Worm (Caenorhabditis elegans) whole organism, L4 larva: ENCODE results near the gene Y10G11A.1.

Experiments
- D1046.2 ChIP-seq: fragments of 200-800 bp; sonication (Bioruptor generic); IDR thresholded peaks from 2 replicates; pipeline ENCODE4 v1.3.6; 2022; ENCODE audit warnings: missing genetic modification characterization, missing compliant biosample characterization
- F10B5.3 ChIP-seq: sonication (generic microtip); optimal IDR thresholded peaks from 2 replicates; lab custom pipeline; 2016; ENCODE audit warnings: mild to moderate bottlenecking, missing genetic modification characterization, missing compliant biosample characterization
- R02D3.7 ChIP-seq: fragments of 150-350 bp; sonication (generic microtip); optimal IDR thresholded peaks from 3 replicates; lab custom pipeline; 2014; ENCODE audit warnings: missing biosample characterization, missing genetic modification characterization
- T20F7.1 ChIP-seq: fragments of 200-800 bp; sonication (Bioruptor generic); optimal IDR thresholded peaks from 2 replicates; lab custom pipeline; 2018; ENCODE audit warnings: mild to moderate bottlenecking, missing genetic modification characterization, missing compliant biosample characterization
- Y5F2A.4 ChIP-seq: fragments of 200-800 bp; sonication (Bioruptor generic); optimal IDR thresholded peaks from 2 replicates; lab custom pipeline; 2018; ENCODE audit warnings: mild to moderate bottlenecking, missing genetic modification characterization, missing compliant biosample characterization
- ZK546.5 ChIP-seq, 2 experiments: sonication (generic microtip); optimal IDR thresholded peaks; 2 replicates each; lab custom pipeline; 2017; ENCODE audit warnings: missing biosample characterization in 2 of 2, missing genetic modification characterization in 2 of 2
- aly-2 ChIP-seq: sonication (generic microtip); optimal IDR thresholded peaks from 2 replicates; lab custom pipeline; 2018; ENCODE audit warnings: missing biosample characterization, missing genetic modification characterization
- ama-1 ChIP-seq: fragments of 150-350 bp; optimal IDR thresholded peaks from 2 replicates; lab custom pipeline; 2014; ENCODE audit warnings: inconsistent platforms, mixed read lengths
- arid-1 ChIP-seq: fragments of 200-800 bp; sonication (Bioruptor generic); conservative IDR thresholded peaks from 2 replicates; pipeline ENCODE4 v1.3.6; 2022; ENCODE audit warnings: missing genetic modification reagents, missing genetic modification characterization, missing compliant biosample characterization
- ceh-20 ChIP-seq: fragments of 200-800 bp; sonication (Bioruptor generic); IDR thresholded peaks from 2 replicates; pipeline ENCODE4 v1.3.6; 2022; ENCODE audit warnings: missing genetic modification reagents, missing genetic modification characterization, missing compliant biosample characterization
- ceh-62 ChIP-seq: sonication (generic microtip); optimal IDR thresholded peaks from 2 replicates; lab custom pipeline; 2017; ENCODE audit warnings: missing biosample characterization, missing genetic modification characterization
- ceh-82 ChIP-seq: sonication (generic microtip); optimal IDR thresholded peaks from 2 replicates; lab custom pipeline; 2017; ENCODE audit warnings: missing biosample characterization, missing genetic modification characterization
- ctbp-1 ChIP-seq: fragments of 200-800 bp; sonication (Bioruptor generic); IDR thresholded peaks from 2 replicates; pipeline ENCODE4 v1.3.6; 2022; ENCODE audit warnings: missing genetic modification reagents, missing genetic modification characterization, missing compliant biosample characterization
- daf-16 ChIP-seq, 3 experiments: sonication (generic microtip); optimal IDR thresholded peaks; 2 replicates each; lab custom pipeline; 2016 to 2017; ENCODE audit warnings: missing genetic modification characterization in 3 of 3, missing genetic modification reagents in 3 of 3, mild to moderate bottlenecking in 2 of 3, missing compliant biosample characterization in 2 of 3, missing biosample characterization in 1 of 3, moderate library complexity in 1 of 3
- daf-8 ChIP-seq: fragments of 200-800 bp; sonication (Bioruptor generic); IDR thresholded peaks from 2 replicates; pipeline ENCODE4 v1.3.6; 2022; ENCODE audit warnings: missing genetic modification characterization, missing compliant biosample characterization
- dmd-6 ChIP-seq: fragments of 200-800 bp; sonication (Bioruptor generic); IDR thresholded peaks from 2 replicates; pipeline ENCODE4 v1.3.6; 2022; ENCODE audit warnings: missing genetic modification reagents, missing genetic modification characterization, missing compliant biosample characterization
- dmd-9 ChIP-seq: fragments of 200-800 bp; sonication (Bioruptor generic); IDR thresholded peaks from 2 replicates; pipeline ENCODE4 v1.3.6; 2022; ENCODE audit warnings: missing genetic modification reagents, missing genetic modification characterization, missing compliant biosample characterization
- dpl-1 ChIP-seq: fragments of 150-350 bp; optimal IDR thresholded peaks from 2 replicates; lab custom pipeline; 2014; ENCODE audit warnings: missing biosample characterization, missing genetic modification reagents, missing genetic modification characterization
- dve-1 ChIP-seq: sonication (generic microtip); optimal IDR thresholded peaks from 2 replicates; lab custom pipeline; 2017; ENCODE audit warnings: antibody characterized with exemption, mild to moderate bottlenecking, missing genetic modification characterization, missing compliant biosample characterization; ENCODE audit not compliant: insufficient read depth
- egl-27 ChIP-seq: sonication (generic microtip); optimal IDR thresholded peaks from 3 replicates; lab custom pipeline; 2017; ENCODE audit warnings: missing biosample characterization, missing genetic modification reagents, missing genetic modification characterization
- hif-1 ChIP-seq, 2 experiments: sonication (generic microtip); optimal IDR thresholded peaks; 2 replicates each; lab custom pipeline; 2016 to 2017; ENCODE audit warnings: missing compliant biosample characterization in 2 of 2, missing genetic modification characterization in 2 of 2, missing genetic modification reagents in 2 of 2, missing genotype in 2 of 2, mild to moderate bottlenecking in 1 of 2
- hlh-30 ChIP-seq: sonication (generic microtip); optimal IDR thresholded peaks from 2 replicates; lab custom pipeline; 2017; ENCODE audit warnings: antibody characterized with exemption, mild to moderate bottlenecking, missing genetic modification characterization, missing compliant biosample characterization; ENCODE audit not compliant: insufficient read depth
- jun-1 ChIP-seq: fragments of 150-350 bp; optimal IDR thresholded peaks from 2 replicates; lab custom pipeline; 2014; ENCODE audit warnings: missing biosample characterization, missing genetic modification reagents, missing genetic modification characterization
- lin-1 ChIP-seq: fragments of 200-800 bp; sonication (Bioruptor generic); IDR thresholded peaks from 2 replicates; pipeline ENCODE4 v1.3.6; 2022; ENCODE audit warnings: missing genetic modification reagents, missing genetic modification characterization, missing compliant biosample characterization
- lin-13 ChIP-seq: fragments of 150-350 bp; optimal IDR thresholded peaks from 2 replicates; lab custom pipeline; 2014; ENCODE audit warnings: missing biosample characterization, missing genetic modification reagents, missing genetic modification characterization
- lin-29 ChIP-seq: fragments of 200-800 bp; sonication (Bioruptor generic); IDR thresholded peaks from 2 replicates; pipeline ENCODE4 v1.3.6; 2022; ENCODE audit warnings: missing genetic modification reagents, missing genetic modification characterization, missing compliant biosample characterization
- lin-38 ChIP-seq: fragments of 200-800 bp; sonication (Bioruptor generic); IDR thresholded peaks from 2 replicates; pipeline ENCODE4 v1.3.6; 2022; ENCODE audit warnings: missing genetic modification reagents, missing genetic modification characterization, missing compliant biosample characterization
- lir-3 ChIP-seq: sonication (generic microtip); optimal IDR thresholded peaks from 2 replicates; lab custom pipeline; 2016; ENCODE audit warnings: mild to moderate bottlenecking, missing genetic modification characterization, missing compliant biosample characterization
- madf-5 ChIP-seq, 2 experiments: fragments of 200-800 bp; sonication (Bioruptor generic); IDR thresholded peaks; 2 replicates each; pipeline ENCODE4 v1.3.6; 2022; ENCODE audit warnings: missing compliant biosample characterization in 2 of 2, missing genetic modification characterization in 2 of 2
- madf-9 ChIP-seq: fragments of 200-800 bp; sonication (Bioruptor generic); conservative IDR thresholded peaks from 2 replicates; pipeline ENCODE4 v1.3.6; 2022; ENCODE audit warnings: missing genetic modification reagents, missing genetic modification characterization, missing compliant biosample characterization
- mdl-1 ChIP-seq, 2 experiments: fragments of 150-350 bp in 1 of 2; sonication (generic microtip) in 1 of 2; optimal IDR thresholded peaks; 2 replicates each; lab custom pipeline; 2014 to 2017; ENCODE audit warnings: missing biosample characterization in 2 of 2, missing genetic modification characterization in 2 of 2
- mep-1 ChIP-seq: fragments of 150-350 bp; sonication (generic microtip); optimal IDR thresholded peaks from 3 replicates; lab custom pipeline; 2014; ENCODE audit warnings: missing biosample characterization, missing genetic modification characterization
- mes-2 ChIP-seq: sonication (generic microtip); optimal IDR thresholded peaks from 2 replicates; lab custom pipeline; 2016; ENCODE audit warnings: missing genotype, mild to moderate bottlenecking, missing genetic modification characterization, missing compliant biosample characterization; ENCODE audit not compliant: poor library complexity, severe bottlenecking
- nhr-10 ChIP-seq: fragments of 150-350 bp; optimal IDR thresholded peaks from 2 replicates; lab custom pipeline; 2014; ENCODE audit warnings: missing biosample characterization, missing genetic modification characterization
- nhr-237 ChIP-seq: sonication (generic microtip); optimal IDR thresholded peaks from 2 replicates; lab custom pipeline; 2017; ENCODE audit warnings: missing biosample characterization, missing genetic modification characterization
- nhr-48 ChIP-seq: sonication (generic microtip); optimal IDR thresholded peaks from 2 replicates; lab custom pipeline; 2016; ENCODE audit warnings: mild to moderate bottlenecking, missing genetic modification characterization, missing compliant biosample characterization
- nhr-76 ChIP-seq: fragments of 150-350 bp; optimal IDR thresholded peaks from 2 replicates; lab custom pipeline; 2014; ENCODE audit warnings: missing biosample characterization, missing genetic modification characterization
- nhr-77 ChIP-seq: fragments of 150-350 bp; optimal IDR thresholded peaks from 2 replicates; lab custom pipeline; 2014; ENCODE audit warnings: missing biosample characterization, missing genetic modification characterization
- pha-4 ChIP-seq, 2 experiments: fragments of 150-350 bp in 1 of 2; fragments of 200-800 bp in 1 of 2; sonication (Bioruptor generic) in 1 of 2; IDR thresholded peaks in 1 of 2; optimal IDR thresholded peaks in 1 of 2; 2 replicates each; pipeline versions ENCODE4 v1.3.6 to Lab custom; 2014 to 2022; ENCODE audit warnings: missing genetic modification characterization in 2 of 2, missing genetic modification reagents in 2 of 2, missing biosample characterization in 1 of 2, missing compliant biosample characterization in 1 of 2
- php-3 ChIP-seq: fragments of 200-800 bp; sonication (Bioruptor generic); IDR thresholded peaks from 2 replicates; pipeline ENCODE4 v1.3.6; 2022; ENCODE audit warnings: missing genetic modification reagents, missing genetic modification characterization, missing compliant biosample characterization
- rbr-2 ChIP-seq: sonication (generic microtip); optimal IDR thresholded peaks from 2 replicates; lab custom pipeline; 2016; ENCODE audit warnings: missing genotype, missing genetic modification characterization, missing compliant biosample characterization
- sdz-12 ChIP-seq: fragments of 200-800 bp; sonication (Bioruptor generic); optimal IDR thresholded peaks from 2 replicates; lab custom pipeline; 2018; ENCODE audit warnings: mild to moderate bottlenecking, missing genetic modification characterization, missing compliant biosample characterization
- set-16 ChIP-seq: fragments of 200-800 bp; sonication (Bioruptor generic); IDR thresholded peaks from 2 replicates; pipeline ENCODE4 v1.3.6; 2022; ENCODE audit warnings: missing genetic modification reagents, missing genetic modification characterization, missing compliant biosample characterization
- snpc-1.2 ChIP-seq: fragments of 200-800 bp; sonication (Bioruptor generic); IDR thresholded peaks from 2 replicates; pipeline ENCODE4 v1.3.6; 2022; ENCODE audit warnings: missing genetic modification reagents, missing genetic modification characterization, missing compliant biosample characterization
- spr-1 ChIP-seq: sonication (generic microtip); optimal IDR thresholded peaks from 2 replicates; lab custom pipeline; 2016; ENCODE audit warnings: mild to moderate bottlenecking, missing genetic modification characterization, missing compliant biosample characterization
- spr-3 ChIP-seq: fragments of 200-800 bp; sonication (Bioruptor generic); optimal IDR thresholded peaks from 2 replicates; lab custom pipeline; 2018; ENCODE audit warnings: mild to moderate bottlenecking, missing genetic modification characterization, missing compliant biosample characterization
- tra-1 ChIP-seq: fragments of 200-800 bp; sonication (Bioruptor generic); IDR thresholded peaks from 2 replicates; pipeline ENCODE4 v1.3.6; 2022; ENCODE audit warnings: missing genetic modification reagents, missing genetic modification characterization, missing compliant biosample characterization
- unc-130 ChIP-seq: sonication (generic microtip); optimal IDR thresholded peaks from 2 replicates; lab custom pipeline; 2016; ENCODE audit warnings: missing genetic modification reagents, missing genetic modification characterization, missing compliant biosample characterization
- zfp-3 ChIP-seq: fragments of 200-800 bp; sonication (Bioruptor generic); conservative IDR thresholded peaks from 2 replicates; pipeline ENCODE4 v1.3.6; 2022; ENCODE audit warnings: missing genetic modification reagents, missing genetic modification characterization, missing compliant biosample characterization

The Y10G11A.1 gene

ce11 chrIV:16399776-16400368, 24.6 kb upstream of the Y10G11A.1 start, which contains the start of gene Y65A5A.1:
Gene Y65A5A.1 (minus strand): TSS chrIV:16399826.
- TF ChIP-seq rbr-2 (tag; lab: Kevin White, UChicago) (no peak), ceh-82 (tag; lab: Kevin White, UChicago) (no peak), T20F7.1 (GFP tag; lab: Kevin White, UChicago) (no peak), php-3 (GFP tag; lab: Robert Waterston, UW) (no peak), dmd-6 (GFP tag; lab: Robert Waterston, UW) (peak; percentile 30; the same call in 1 of the 2 replicates), ctbp-1 (GFP tag; lab: Robert Waterston, UW) (peak; percentile 71), madf-5 (GFP tag; IDR thresholded peaks at IDR 0.05; lab: Robert Waterston, UW) (peak; percentile 36 to 79; a peak in 1 of 4 replicates), hif-1 (tag; optimal IDR thresholded peaks at IDR 0.05; lab: Kevin White, UChicago) (no peak), unc-130 (no peak), lin-1 (GFP tag; lab: Robert Waterston, UW) (no peak), aly-2 (no peak), snpc-1.2 (peak; percentile 96), F10B5.3 (tag; lab: Kevin White, UChicago) (no peak), mes-2 (tag; lab: Kevin White, UChicago) (peak; percentile 49), nhr-48 (tag; lab: Kevin White, UChicago) (no peak), nhr-77 (no peak), nhr-76 (tag; lab: Kevin White, UChicago) (no peak), dmd-9 (GFP tag; lab: Robert Waterston, UW) (peak; percentile 53; the same call in 1 of the 2 replicates), egl-27 (no peak), spr-3 (GFP tag; lab: Kevin White, UChicago) (no peak), madf-9 (GFP tag; lab: Robert Waterston, UW) (no peak), D1046.2 (GFP tag; lab: Robert Waterston, UW) (no peak), daf-16 (GFP tag; optimal IDR thresholded peaks at IDR 0.05; lab: Kevin White, UChicago) (peak in 1 of 2 experiments; percentile 76), daf-16 (tag; optimal IDR thresholded peaks at IDR 0.05; lab: Kevin White, UChicago) (peak; percentile 49), spr-1 (no peak), ceh-20 (GFP tag; lab: Robert Waterston, UW) (no peak), tra-1 (GFP tag; lab: Robert Waterston, UW) (0 out of 2 replicates have a peak, but pooled peaks have one; percentile 17), lin-29 (GFP tag; lab: Robert Waterston, UW) (no peak), ama-1 (lab: Kevin White, UChicago) (no peak), nhr-10 (tag; lab: Kevin White, UChicago) (no peak), jun-1 (tag; lab: Kevin White, UChicago) (no peak), ZK546.5 (tag; optimal IDR thresholded peaks at IDR 0.05; lab: Kevin White, UChicago) (no peak), daf-8 (GFP tag; lab: Robert Waterston, UW) (no peak), R02D3.7 (no peak), Y5F2A.4 (GFP tag; lab: Kevin White, UChicago) (no peak), set-16 (GFP tag; lab: Robert Waterston, UW) (no peak), dve-1 (tag; lab: Kevin White, UChicago) (peak; percentile 50), lin-13 (GFP tag; lab: Kevin White, UChicago) (peak; percentile 12), nhr-237 (tag; lab: Kevin White, UChicago) (no peak), hlh-30 (tag; lab: Kevin White, UChicago) (peak; percentile 38), zfp-3 (GFP tag; lab: Robert Waterston, UW) (0 out of 2 replicates have a peak, but pooled peaks have one; percentile 31), sdz-12 (GFP tag; lab: Kevin White, UChicago) (no peak), lir-3 (tag; lab: Kevin White, UChicago) (no peak), mdl-1 (tag; optimal IDR thresholded peaks at IDR 0.05; lab: Kevin White, UChicago) (no peak), mep-1 (tag; lab: Kevin White, UChicago) (peak; percentile 35), lin-38 (GFP tag; lab: Robert Waterston, UW) (peak; percentile 79), arid-1 (peak; percentile 62; the same call in 1 of the 2 replicates), pha-4 (GFP tag; IDR thresholded peaks at IDR 0.05; lab: Robert Waterston, UW) (peak; percentile 73; the same call in 1 of the 2 replicates), pha-4 (tag; optimal IDR thresholded peaks at IDR 0.05; lab: Kevin White, UChicago) (no peak), dpl-1 (GFP tag; lab: Kevin White, UChicago) (no peak), ceh-62 (tag; lab: Kevin White, UChicago) (no peak)
